Fruit fly (Drosophila melanogaster): ENCODE measurements around the gene HLH3B.

Gene HLH3B

dm6 chrX:2658258-2658853, 23.2 kb downstream of the HLH3B start (continued):
- TF ChIP-seq CG17328 (GFP tag; IDR thresholded peaks at IDR 0.05) (no peak), CG11093 (GFP tag; IDR thresholded peaks at IDR 0.05) (no peak), ftz-f1 (GFP tag; optimal IDR thresholded peaks at IDR 0.05) (peak; percentile 11), lilli (GFP tag; optimal IDR thresholded peaks at IDR 0.05) (no peak), kah (GFP tag; optimal IDR thresholded peaks at IDR 0.05) (no peak), CG13624 (GFP tag; optimal IDR thresholded peaks at IDR 0.05) (no peak), MTF-1 (GFP tag; optimal IDR thresholded peaks at IDR 0.05; ENCODE audit: borderline replicate concordance) (no peak), CG15514 (GFP tag; optimal IDR thresholded peaks at IDR 0.05) (peak; percentile 9), Jarid2 (GFP tag; optimal IDR thresholded peaks at IDR 0.05) (peak; percentile 77), CG31441 (GFP tag; IDR thresholded peaks at IDR 0.05) (no peak), CG31388 (GFP tag; optimal IDR thresholded peaks at IDR 0.05) (no peak), Lpt (GFP tag; optimal IDR thresholded peaks at IDR 0.05) (no peak), CG30020 (tag; optimal IDR thresholded peaks at IDR 0.05) (peak; percentile 14), CG6854 (GFP tag; optimal IDR thresholded peaks at IDR 0.05) (no peak), bsh (GFP tag; optimal IDR thresholded peaks at IDR 0.05) (no peak), Max (GFP tag; optimal IDR thresholded peaks at IDR 0.05) (no peak), Atf6 (GFP tag; IDR thresholded peaks at IDR 0.05) (no peak), Blimp-1 (GFP tag; optimal IDR thresholded peaks at IDR 0.05) (peak; percentile 45), repo (GFP tag; optimal IDR thresholded peaks at IDR 0.05) (no peak), nom (GFP tag; optimal IDR thresholded peaks at IDR 0.05) (peak; percentile 71), Lhr (GFP tag; optimal IDR thresholded peaks at IDR 0.05) (no peak), caup (GFP tag; optimal IDR thresholded peaks at IDR 0.05; ENCODE audit: severe bottlenecking) (no peak), CG14667 (GFP tag; IDR thresholded peaks at IDR 0.05) (no peak), lbe (GFP tag; optimal IDR thresholded peaks at IDR 0.05) (peak; percentile 56), Bdp1 (GFP tag; optimal IDR thresholded peaks at IDR 0.05) (no peak), maf-S (GFP tag; optimal IDR thresholded peaks at IDR 0.05) (no peak), Doc2 (GFP tag; IDR thresholded peaks at IDR 0.05) (no peak), CG1832 (GFP tag; optimal IDR thresholded peaks at IDR 0.05) (peak; percentile 58), rib (GFP tag; IDR thresholded peaks at IDR 0.05) (no peak), NC2β (GFP tag; optimal IDR thresholded peaks at IDR 0.05) (no peak), D19B (GFP tag; optimal IDR thresholded peaks at IDR 0.05) (no peak), sens-2 (GFP tag; IDR thresholded peaks at IDR 0.05) (no peak), bab2 (GFP tag; optimal IDR thresholded peaks at IDR 0.05) (no peak), CG4820 (GFP tag; optimal IDR thresholded peaks at IDR 0.05) (no peak), Hr3 (GFP tag; optimal IDR thresholded peaks at IDR 0.05) (no peak), CG11504 (tag; optimal IDR thresholded peaks at IDR 0.05) (no peak), CG30431 (GFP tag; optimal IDR thresholded peaks at IDR 0.05) (no peak), NC2α (GFP tag; optimal IDR thresholded peaks at IDR 0.05) (no peak), CG1647 (GFP tag; optimal IDR thresholded peaks at IDR 0.05) (no peak), croc (GFP tag; conservative IDR thresholded peaks at IDR 0.05) (no peak), CG10274 (GFP tag; optimal IDR thresholded peaks at IDR 0.05) (no peak), jumu (GFP tag; optimal IDR thresholded peaks at IDR 0.05) (no peak), Trl (optimal IDR thresholded peaks at IDR 0.05) (peak; percentile 58 to 93), Trl (GFP tag; optimal IDR thresholded peaks at IDR 0.05) (peak; percentile 42), Ets65A (GFP tag) (no peak), Sox102F (GFP tag; optimal IDR thresholded peaks at IDR 0.05) (peak; percentile 69), tap (tag; optimal IDR thresholded peaks at IDR 0.05) (no peak), CG13775 (GFP tag; optimal IDR thresholded peaks at IDR 0.05) (no peak), Abd-B (GFP tag; optimal IDR thresholded peaks at IDR 0.05) (no peak), CG6272 (GFP tag; IDR thresholded peaks at IDR 0.05) (no peak), CG43689 (GFP tag; IDR thresholded peaks at IDR 0.05) (no peak), HHEX (GFP tag; optimal IDR thresholded peaks at IDR 0.05) (no peak)
